Worm (Caenorhabditis elegans): ENCODE data around the gene ceph-41.

ceph-41 gene

ce11 chrIV:8107502-8107901 lies 19.5 kb upstream of the ceph-41 start, which contains the start of gene rabs-5:
Gene rabs-5 (minus strand): TSS chrIV:8107602.
- TF ChIP-seq irx-1 (tag; optimal IDR thresholded peaks at IDR 0.05) = no peak
- no peak for TF ChIP-seq xbp-1 (tag; optimal IDR thresholded peaks at IDR 0.05)
- TF ChIP-seq pax-3 (tag; optimal IDR thresholded peaks at IDR 0.05) = no peak
- TF ChIP-seq fkh-8 (tag; optimal IDR thresholded peaks at IDR 0.05) = no peak
- no peak for TF ChIP-seq ztf-4 (tag; optimal IDR thresholded peaks at IDR 0.05)
- TF ChIP-seq rnt-1 (tag; optimal IDR thresholded peaks at IDR 0.05) = no peak
- no peak for TF ChIP-seq nhr-47 (tag; optimal IDR thresholded peaks at IDR 0.05)

- no peak for TF ChIP-seq egl-27 (tag; optimal IDR thresholded peaks at IDR 0.05)
- TF ChIP-seq fkh-4 (tag; optimal IDR thresholded peaks at IDR 0.05; ENCODE audit: borderline replicate concordance) = no peak
- no peak for TF ChIP-seq unc-130 (tag; optimal IDR thresholded peaks at IDR 0.05)
- TF ChIP-seq pag-3 (tag; optimal IDR thresholded peaks at IDR 0.05; ENCODE audit: borderline replicate concordance, insufficient read depth) = no peak
- TF ChIP-seq nhr-90 (tag; optimal IDR thresholded peaks at IDR 0.05; ENCODE audit: poor library complexity) = no peak
- no peak for TF ChIP-seq ceh-63 (GFP tag; optimal IDR thresholded peaks at IDR 0.05)
- peak; percentile 38 for TF ChIP-seq nhr-20 (tag; optimal IDR thresholded peaks at IDR 0.05)
- TF ChIP-seq ces-1 (GFP tag; optimal IDR thresholded peaks at IDR 0.05) = no peak
- TF ChIP-seq skn-1 (tag; optimal IDR thresholded peaks at IDR 0.05) = peak; percentile 22
- no peak for TF ChIP-seq irx-1 (tag; optimal IDR thresholded peaks at IDR 0.05)
- TF ChIP-seq nhr-76 (tag; optimal IDR thresholded peaks at IDR 0.05) = no peak
- no peak for TF ChIP-seq aha-1 (tag; optimal IDR thresholded peaks at IDR 0.05)
- TF ChIP-seq tbx-2 (tag; optimal IDR thresholded peaks at IDR 0.05) = no peak
- no peak for TF ChIP-seq hpl-2 (GFP tag; optimal IDR thresholded peaks at IDR 0.05)
- TF ChIP-seq efl-3 (GFP tag; optimal IDR thresholded peaks at IDR 0.05) = no peak
- TF ChIP-seq hlh-4 (tag; optimal IDR thresholded peaks at IDR 0.05) = no peak
- TF ChIP-seq ceh-90 (tag; optimal IDR thresholded peaks at IDR 0.05) = no peak
- TF ChIP-seq unc-86 (tag; optimal IDR thresholded peaks at IDR 0.05) = no peak
- no peak for TF ChIP-seq aly-2 (tag; optimal IDR thresholded peaks at IDR 0.05)
- no peak for TF ChIP-seq zag-1 (tag; optimal IDR thresholded peaks at IDR 0.05)
- no peak for TF ChIP-seq lin-39 (tag; optimal IDR thresholded peaks at IDR 0.05)
- TF ChIP-seq lin-35 (GFP tag; optimal IDR thresholded peaks at IDR 0.05) = peak in 1 of 2 experiments; percentile 8
- no peak for TF ChIP-seq vab-15 (tag; optimal IDR thresholded peaks at IDR 0.05)
- peak in 1 of 2 experiments; percentile 16 for TF ChIP-seq efl-1 (optimal IDR thresholded peaks at IDR 0.05)
- TF ChIP-seq efl-1 (GFP tag; optimal IDR thresholded peaks at IDR 0.05 in 1 of 2) = peak in 1 of 2 experiments; percentile 73
- no peak for TF ChIP-seq dsc-1 (tag; optimal IDR thresholded peaks at IDR 0.05)
- TF ChIP-seq nhr-85 (tag) = no peak
- no peak for TF ChIP-seq hlh-17 (GFP tag; optimal IDR thresholded peaks at IDR 0.05; ENCODE audit: borderline replicate concordance)
- TF ChIP-seq elt-2 (tag; optimal IDR thresholded peaks at IDR 0.05) = no peak
- no peak for TF ChIP-seq dpl-1 (GFP tag; optimal IDR thresholded peaks at IDR 0.05)
- no peak for TF ChIP-seq unc-62 (GFP tag; optimal IDR thresholded peaks at IDR 0.05)
- TF ChIP-seq unc-98 (GFP tag; IDR thresholded peaks at IDR 0.05) = no peak
- TF ChIP-seq nhr-77 (tag; optimal IDR thresholded peaks at IDR 0.05) = no peak
- no peak for TF ChIP-seq alr-1 (tag; optimal IDR thresholded peaks at IDR 0.05; ENCODE audit: borderline replicate concordance)
- TF ChIP-seq sup-37 (GFP tag; optimal IDR thresholded peaks at IDR 0.05) = no peak
- no peak for TF ChIP-seq ztf-4 (tag; optimal IDR thresholded peaks at IDR 0.05)
- no peak for TF ChIP-seq nhr-28 (tag; optimal IDR thresholded peaks at IDR 0.05)
- TF ChIP-seq F16B12.6 (tag; optimal IDR thresholded peaks at IDR 0.05) = peak; percentile 36
- TF ChIP-seq snu-23 (GFP tag; optimal IDR thresholded peaks at IDR 0.05) = peak; percentile 57
- no peak for TF ChIP-seq C04F5.9 (tag; optimal IDR thresholded peaks at IDR 0.05)
- TF ChIP-seq nhr-19 (GFP tag; conservative IDR thresholded peaks at IDR 0.05) = no peak
- TF ChIP-seq mep-1 (tag; optimal IDR thresholded peaks at IDR 0.05) = peak; percentile 35
- TF ChIP-seq Y116A8C.19 (tag; optimal IDR thresholded peaks at IDR 0.05; ENCODE audit: borderline replicate concordance) = no peak
- no peak for TF ChIP-seq xbp-1 (tag; optimal IDR thresholded peaks at IDR 0.05)
- no peak for TF ChIP-seq lir-3 (tag; optimal IDR thresholded peaks at IDR 0.05; ENCODE audit: poor library complexity)
- TF ChIP-seq grh-1 (GFP tag; IDR thresholded peaks at IDR 0.05) = no peak
- TF ChIP-seq lsy-2 (tag; optimal IDR thresholded peaks at IDR 0.05) = peak; percentile 13
Measured at ce11 chrIV:8112187-8112586, 14.8 kb upstream of the ceph-41 start, which contains the start of gene Y42H9AR.4. Gene Y42H9AR.4 (minus strand): TSS chrIV:8112218.

Measured in whole organism, L1 larva.